Fruit fly (Drosophila melanogaster) whole organism, adult: ENCODE results near the gene Rad23.

Experiments used
- CG14711 ChIP-seq: fragments of 200-800 bp; sonication (Bioruptor generic); optimal IDR thresholded peaks from 2 replicates; lab custom pipeline; 2018; ENCODE audit warnings: missing biosample characterization, mild to moderate bottlenecking, missing genetic modification characterization, moderate library complexity
- CG33017 ChIP-seq: fragments of 200-800 bp; sonication (Bioruptor generic); optimal IDR thresholded peaks from 2 replicates; lab custom pipeline; 2018; ENCODE audit warnings: missing biosample characterization, mild to moderate bottlenecking, missing genetic modification characterization, moderate library complexity
- CG5204 ChIP-seq: fragments of 200-800 bp; sonication (Bioruptor generic); optimal IDR thresholded peaks from 2 replicates; lab custom pipeline; 2016; ENCODE audit warnings: missing biosample characterization, missing genetic modification characterization
- Clk ChIP-seq: fragments of 200-800 bp; sonication (Bioruptor generic); optimal IDR thresholded peaks from 2 replicates; lab custom pipeline; 2017; ENCODE audit warnings: missing biosample characterization, missing genetic modification characterization
- Hr96 ChIP-seq: fragments of 200-800 bp; sonication (Bioruptor generic); optimal IDR thresholded peaks from 2 replicates; lab custom pipeline; 2016; ENCODE audit warnings: missing biosample characterization, missing genetic modification characterization
- bab1 ChIP-seq: fragments of 200-800 bp; sonication (Bioruptor generic); optimal IDR thresholded peaks from 3 replicates; lab custom pipeline; 2019; ENCODE audit warnings: missing biosample characterization, mild to moderate bottlenecking, missing genetic modification characterization, moderate library complexity
- cnc ChIP-seq, 2 experiments: fragments of >200 bp; optimal IDR thresholded peaks; 2 replicates each; lab custom pipeline; 2017
- ovo ChIP-seq: fragments of 200-800 bp; sonication (Bioruptor generic); optimal IDR thresholded peaks from 2 replicates; lab custom pipeline; 2016; ENCODE audit warnings: missing biosample characterization, missing genetic modification characterization
- pad ChIP-seq: fragments of 200-800 bp; sonication (Bioruptor generic); optimal IDR thresholded peaks from 3 replicates; lab custom pipeline; 2017; ENCODE audit warnings: missing biosample characterization, missing genetic modification characterization, mild to moderate bottlenecking, moderate library complexity, missing genetic modification reagents

DNA sequence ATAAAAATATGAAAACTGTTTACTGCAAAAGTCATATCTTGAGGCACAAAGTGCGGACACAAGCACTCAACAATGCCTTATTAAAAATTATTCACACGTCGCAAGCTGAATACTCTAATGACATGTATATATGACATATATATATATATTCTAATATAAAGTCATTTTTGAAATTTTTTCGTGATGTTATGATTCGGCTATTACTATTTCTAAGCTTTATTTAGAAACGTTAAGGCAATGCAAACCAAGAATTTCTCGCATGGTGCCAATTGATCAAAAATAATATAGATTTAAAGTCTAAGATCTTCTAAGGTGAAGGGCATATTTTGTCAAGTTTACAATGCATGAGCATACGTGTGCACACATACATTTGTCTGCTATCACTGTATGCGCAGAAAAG is 10.9 kb downstream of the Rad23 start:
- TF ChIP-seq CG33017 (tag; lab: Kevin White, UChicago) = no peak
- TF ChIP-seq Hr96 (GFP tag; lab: Kevin White, UChicago) = no peak
- no peak for TF ChIP-seq cnc (optimal IDR thresholded peaks at IDR 0.05; lab: Kevin White, UChicago)
- no peak for TF ChIP-seq Clk (GFP tag; lab: Kevin White, UChicago)
- no peak for TF ChIP-seq bab1 (GFP tag; lab: Kevin White, UChicago)
- no peak for TF ChIP-seq CG5204 (GFP tag; lab: Kevin White, UChicago)
- TF ChIP-seq CG14711 (tag; lab: Kevin White, UChicago) = no peak
- TF ChIP-seq pad = no peak
- no peak for TF ChIP-seq ovo (GFP tag; lab: Kevin White, UChicago)
